Worm (Caenorhabditis elegans) whole organism, L4 larva: Measurements from ENCODE around the gene aqp-12.
"Not testable (repeated sequence)": the region's sequence is repeated elsewhere in the genome, so short reads cannot be mapped to it uniquely, and the experiment has no call there.

ENCODE experiments used
- dmd-6 ChIP-seq: fragments of 200-800 bp; sonication (Bioruptor generic); IDR thresholded peaks from 2 replicates; pipeline ENCODE4 v1.3.6; 2022; ENCODE audit warnings: missing genetic modification reagents, missing genetic modification characterization, missing compliant biosample characterization
- nhr-11 ChIP-seq: fragments of 150-350 bp; optimal IDR thresholded peaks from 2 replicates; lab custom pipeline; 2014; ENCODE audit warnings: missing biosample characterization, missing genetic modification characterization

- TF ChIP-seq nhr-11 (tag; lab: Kevin White, UChicago); dmd-6: not testable (repeated sequence)
Measured at ce11 chrII:12154186-12154585, 48.8 kb upstream of the aqp-12 start, which contains the start of gene Y57A10A.5.
